Fruit fly (Drosophila melanogaster) S2 (cell line): Measurements from ENCODE around the gene CG15286.

ENCODE experiments used
- CG8478 ChIP-seq: fragments of >200 bp; optimal IDR thresholded peaks from 2 replicates; lab custom pipeline; 2018
- CTCF ChIP-seq, 2 experiments: fragments of >200 bp; optimal IDR thresholded peaks; 2 replicates each; lab custom pipeline; 2018

dm6 chr2L:14376484-14377254 is 38.6 kb downstream of the CG15286 start:
- TF ChIP-seq CG8478 (lab: Kevin White, UChicago), result no peak
- TF ChIP-seq CTCF (optimal IDR thresholded peaks at IDR 0.05; lab: Kevin White, UChicago), result no peak
